Worm (Caenorhabditis elegans) whole organism, late embryonic: ENCODE data around the gene ZK938.3.

Experiments
- C08G9.2 ChIP-seq: sonication (generic microtip); optimal IDR thresholded peaks from 2 replicates; lab custom pipeline; 2016; ENCODE audit warnings: mild to moderate bottlenecking, missing genetic modification characterization, moderate library complexity, missing compliant biosample characterization
- C38D4.7 ChIP-seq: fragments of 200-800 bp; sonication (Bioruptor generic); optimal IDR thresholded peaks from 2 replicates; lab custom pipeline; 2018; ENCODE audit warnings: mild to moderate bottlenecking, missing genetic modification characterization, moderate library complexity, missing compliant biosample characterization
- K02D7.2 ChIP-seq: sonication (generic microtip); optimal IDR thresholded peaks from 2 replicates; lab custom pipeline; 2017; ENCODE audit warnings: mild to moderate bottlenecking, missing genetic modification characterization, missing compliant biosample characterization
- K09A11.1 ChIP-seq: sonication (generic microtip); optimal IDR thresholded peaks from 2 replicates; lab custom pipeline; 2017; ENCODE audit warnings: antibody characterized with exemption, mild to moderate bottlenecking, missing genetic modification characterization, missing compliant biosample characterization; ENCODE audit not compliant: insufficient read depth
- Y22D7AL.16 ChIP-seq: sonication (generic microtip); optimal IDR thresholded peaks from 2 replicates; lab custom pipeline; 2016; ENCODE audit warnings: missing genetic modification characterization, missing compliant biosample characterization
- ceh-18 ChIP-seq: sonication (generic microtip); optimal IDR thresholded peaks from 2 replicates; lab custom pipeline; 2016; ENCODE audit warnings: missing genetic modification characterization, missing compliant biosample characterization
- ceh-2 ChIP-seq: sonication (generic microtip); optimal IDR thresholded peaks from 2 replicates; lab custom pipeline; 2016; ENCODE audit warnings: missing genotype, missing genetic modification characterization, missing compliant biosample characterization
- ceh-24 ChIP-seq: sonication (generic microtip); optimal IDR thresholded peaks from 2 replicates; lab custom pipeline; 2016; ENCODE audit warnings: mild to moderate bottlenecking, missing genetic modification characterization, missing compliant biosample characterization
- ceh-34 ChIP-seq: sonication (generic microtip); optimal IDR thresholded peaks from 2 replicates; lab custom pipeline; 2016; ENCODE audit warnings: mild to moderate bottlenecking, missing genetic modification characterization, missing compliant biosample characterization
- ceh-45 ChIP-seq: fragments of 200-800 bp; sonication (Bioruptor generic); IDR thresholded peaks from 2 replicates; pipeline ENCODE4 v1.3.6; 2022; ENCODE audit warnings: missing genetic modification reagents, missing genetic modification characterization, missing compliant biosample characterization
- ceh-6 ChIP-seq: fragments of 200-800 bp; sonication (Bioruptor generic); optimal IDR thresholded peaks from 2 replicates; lab custom pipeline; 2018; ENCODE audit warnings: mild to moderate bottlenecking, missing genetic modification characterization, missing compliant biosample characterization
- ceh-9 ChIP-seq: sonication (generic microtip); optimal IDR thresholded peaks from 2 replicates; lab custom pipeline; 2016; ENCODE audit warnings: mild to moderate bottlenecking, missing genetic modification characterization, inconsistent platforms, missing compliant biosample characterization
- che-1 ChIP-seq: sonication (generic microtip); optimal IDR thresholded peaks from 2 replicates; lab custom pipeline; 2016; ENCODE audit warnings: mild to moderate bottlenecking, missing genetic modification characterization, missing compliant biosample characterization
- dmd-4 ChIP-seq: sonication (generic microtip); optimal IDR thresholded peaks from 2 replicates; lab custom pipeline; 2016; ENCODE audit warnings: borderline replicate concordance, missing genetic modification characterization, missing compliant biosample characterization
- dve-1 ChIP-seq: sonication (generic microtip); optimal IDR thresholded peaks from 2 replicates; lab custom pipeline; 2017; ENCODE audit warnings: antibody characterized with exemption, mild to moderate bottlenecking, missing genetic modification characterization, missing compliant biosample characterization
- elt-2 ChIP-seq: sonication (generic microtip); optimal IDR thresholded peaks from 2 replicates; lab custom pipeline; 2016; ENCODE audit warnings: missing genetic modification reagents, missing genetic modification characterization, missing compliant biosample characterization
- ets-4 ChIP-seq: sonication (generic microtip); optimal IDR thresholded peaks from 2 replicates; lab custom pipeline; 2016; ENCODE audit warnings: missing genetic modification characterization, missing compliant biosample characterization
- fax-1 ChIP-seq: sonication (generic microtip); optimal IDR thresholded peaks from 2 replicates; lab custom pipeline; 2016; ENCODE audit warnings: missing genotype, missing genetic modification characterization, missing compliant biosample characterization
- fkh-10 ChIP-seq: fragments of 150-350 bp; optimal IDR thresholded peaks from 2 replicates; lab custom pipeline; 2014; ENCODE audit warnings: missing biosample characterization, missing genetic modification reagents, missing genetic modification characterization
- gmeb-2 ChIP-seq: sonication (generic microtip); optimal IDR thresholded peaks from 2 replicates; lab custom pipeline; 2016; ENCODE audit warnings: missing genetic modification characterization, inconsistent platforms, missing compliant biosample characterization
- hlh-13 ChIP-seq: fragments of 200-800 bp; sonication (Bioruptor generic); optimal IDR thresholded peaks from 2 replicates; lab custom pipeline; 2018; ENCODE audit warnings: mild to moderate bottlenecking, missing genetic modification characterization, missing compliant biosample characterization
- hlh-15 ChIP-seq: sonication (generic microtip); optimal IDR thresholded peaks from 2 replicates; lab custom pipeline; 2016; ENCODE audit warnings: missing genetic modification characterization, missing compliant biosample characterization
- hlh-30 ChIP-seq: sonication (generic microtip); optimal IDR thresholded peaks from 2 replicates; lab custom pipeline; 2017; ENCODE audit warnings: antibody characterized with exemption, missing genetic modification characterization, missing compliant biosample characterization; ENCODE audit not compliant: insufficient read depth
- hlh-6 ChIP-seq: sonication (generic microtip); optimal IDR thresholded peaks from 2 replicates; lab custom pipeline; 2016; ENCODE audit warnings: missing genotype, missing genetic modification characterization, missing compliant biosample characterization
- hlh-8 ChIP-seq: sonication (generic microtip); optimal IDR thresholded peaks from 2 replicates; lab custom pipeline; 2016; ENCODE audit warnings: missing genotype, missing genetic modification characterization, missing compliant biosample characterization
- lim-6 ChIP-seq: sonication (generic microtip); optimal IDR thresholded peaks from 2 replicates; lab custom pipeline; 2016; ENCODE audit warnings: missing genetic modification characterization, missing compliant biosample characterization
- madf-2 ChIP-seq: sonication (generic microtip); optimal IDR thresholded peaks from 2 replicates; lab custom pipeline; 2017; ENCODE audit warnings: missing genetic modification characterization, missing compliant biosample characterization
- mec-3 ChIP-seq: sonication (generic microtip); optimal IDR thresholded peaks from 2 replicates; lab custom pipeline; 2016; ENCODE audit warnings: borderline replicate concordance, missing genetic modification characterization, missing compliant biosample characterization
- nfya-1 ChIP-seq: sonication (generic microtip); optimal IDR thresholded peaks from 2 replicates; lab custom pipeline; 2017; ENCODE audit warnings: missing genetic modification characterization, mild to moderate bottlenecking, missing compliant biosample characterization, antibody characterized with exemption, moderate library complexity
- nhr-11 ChIP-seq: fragments of 150-350 bp; optimal IDR thresholded peaks from 2 replicates; lab custom pipeline; 2014; ENCODE audit warnings: missing biosample characterization, missing genetic modification characterization
- nhr-232 ChIP-seq: sonication (generic microtip); optimal IDR thresholded peaks from 2 replicates; lab custom pipeline; 2016; ENCODE audit warnings: missing genetic modification characterization, missing compliant biosample characterization
- npax-4 ChIP-seq: sonication (generic microtip); optimal IDR thresholded peaks from 2 replicates; lab custom pipeline; 2016; ENCODE audit warnings: missing genetic modification characterization, missing compliant biosample characterization
- pag-3 ChIP-seq: sonication (generic microtip); optimal IDR thresholded peaks from 2 replicates; lab custom pipeline; 2016; ENCODE audit warnings: missing compliant biosample characterization, missing genetic modification characterization, borderline replicate concordance
- pat-9 ChIP-seq: fragments of 200-800 bp; sonication (Bioruptor generic); optimal IDR thresholded peaks from 2 replicates; lab custom pipeline; 2018; ENCODE audit warnings: mild to moderate bottlenecking, missing genetic modification characterization, moderate library complexity, missing compliant biosample characterization
- pha-2 ChIP-seq: sonication (generic microtip); optimal IDR thresholded peaks from 2 replicates; lab custom pipeline; 2017; ENCODE audit warnings: mild to moderate bottlenecking, missing genetic modification characterization, missing compliant biosample characterization
- pha-4 ChIP-seq: fragments of 150-350 bp; optimal IDR thresholded peaks from 2 replicates; lab custom pipeline; 2018; ENCODE audit warnings: missing biosample characterization, missing genetic modification reagents, missing genetic modification characterization
- ref-2 ChIP-seq: sonication (generic microtip); optimal IDR thresholded peaks from 2 replicates; lab custom pipeline; 2016; ENCODE audit warnings: missing genetic modification characterization, missing compliant biosample characterization
- rnt-1 ChIP-seq: sonication (generic microtip); optimal IDR thresholded peaks from 2 replicates; lab custom pipeline; 2016; ENCODE audit warnings: missing genetic modification characterization, missing compliant biosample characterization
- sox-4 ChIP-seq: sonication (generic microtip); optimal IDR thresholded peaks from 2 replicates; lab custom pipeline; 2017; ENCODE audit warnings: mild to moderate bottlenecking, missing genetic modification characterization, inconsistent platforms, missing compliant biosample characterization
- tbx-2 ChIP-seq: sonication (generic microtip); optimal IDR thresholded peaks from 2 replicates; lab custom pipeline; 2016; ENCODE audit warnings: missing genetic modification characterization, missing compliant biosample characterization
- tbx-7 ChIP-seq: sonication (generic microtip); optimal IDR thresholded peaks from 2 replicates; lab custom pipeline; 2016; ENCODE audit warnings: missing genotype, missing genetic modification characterization, missing compliant biosample characterization
- unc-86 ChIP-seq: sonication (generic microtip); optimal IDR thresholded peaks from 2 replicates; lab custom pipeline; 2016; ENCODE audit warnings: missing genetic modification characterization, missing compliant biosample characterization
- ztf-16 ChIP-seq: sonication (generic microtip); optimal IDR thresholded peaks from 2 replicates; lab custom pipeline; 2017; ENCODE audit warnings: missing genetic modification characterization, missing compliant biosample characterization

ZK938.3 gene

ce11 chrII:9797664-9798063 is 36.1 kb downstream of the ZK938.3 start, which contains the start of gene cyp-13A4:
Gene cyp-13A4 (minus strand): TSS chrII:9797740.
- TF ChIP-seq K09A11.1 = no peak
- TF ChIP-seq nhr-11 (tag; lab: Kevin White, UChicago) = no peak
- TF ChIP-seq mec-3 (tag; lab: Kevin White, UChicago) = no peak
- TF ChIP-seq npax-4 = no peak
- TF ChIP-seq sox-4 (tag; lab: Kevin White, UChicago) = no peak
- TF ChIP-seq ref-2 = no peak
- no peak for TF ChIP-seq fax-1 (tag; lab: Kevin White, UChicago)

- TF ChIP-seq tbx-7 = no peak
- TF ChIP-seq dve-1 (tag; lab: Kevin White, UChicago) = no peak
- TF ChIP-seq nhr-232 (tag; lab: Kevin White, UChicago) = no peak
- TF ChIP-seq rnt-1 = no peak
- no peak for TF ChIP-seq nfya-1 (tag; lab: Kevin White, UChicago)
- TF ChIP-seq C38D4.7 = no peak
- no peak for TF ChIP-seq gmeb-2 (tag; lab: Kevin White, UChicago)
- TF ChIP-seq npax-4 = no peak
- TF ChIP-seq hlh-13 (GFP tag; lab: Kevin White, UChicago) = no peak
- no peak for TF ChIP-seq che-1 (tag; lab: Kevin White, UChicago)
- no peak for TF ChIP-seq elt-2 (tag; lab: Kevin White, UChicago)
- no peak for TF ChIP-seq ets-4
- no peak for TF ChIP-seq ceh-18 (tag; lab: Kevin White, UChicago)
- TF ChIP-seq unc-86 (tag; lab: Kevin White, UChicago) = no peak
- no peak for TF ChIP-seq ceh-9
- no peak for TF ChIP-seq madf-2 (tag; lab: Kevin White, UChicago)
- TF ChIP-seq hlh-8 (tag; lab: Kevin White, UChicago) = no peak
- no peak for TF ChIP-seq pha-2
- TF ChIP-seq C08G9.2 = no peak
Observed at ce11 chrII:9793197-9793596, 40.6 kb downstream of the ZK938.3 start, which contains the start of gene cyp-13A3. Gene cyp-13A3 (minus strand): TSS chrII:9793297.

DNA sequence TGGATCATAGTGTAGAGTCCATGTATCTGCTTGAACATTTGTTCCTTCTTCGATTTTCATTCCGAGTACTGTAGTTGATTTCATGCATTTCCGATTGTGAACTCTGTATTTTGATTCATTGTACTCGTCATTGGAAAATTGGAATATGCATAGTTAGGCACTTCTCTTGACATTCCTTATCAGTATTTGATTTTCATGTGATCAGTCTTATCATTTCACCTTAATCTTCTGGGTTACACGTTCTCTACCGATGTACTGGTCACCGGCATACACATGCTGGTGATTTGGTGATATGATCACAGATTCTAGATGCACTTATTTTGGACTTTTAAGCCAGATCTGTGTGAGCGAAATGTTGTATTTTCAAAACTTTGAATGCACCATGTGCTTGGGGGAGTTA is 42.6 kb downstream of the ZK938.3 start:
- no peak for TF ChIP-seq ceh-6 (GFP tag; lab: Kevin White, UChicago)
- TF ChIP-seq pha-4 (tag; lab: Kevin White, UChicago) = no peak
- no peak for TF ChIP-seq fkh-10 (GFP tag; lab: Kevin White, UChicago)
- no peak for TF ChIP-seq lim-6 (tag; lab: Kevin White, UChicago)
- TF ChIP-seq ceh-24 (tag; lab: Kevin White, UChicago) = no peak
- peak; percentile 86 for TF ChIP-seq elt-2 (tag; lab: Kevin White, UChicago)

ce11 chrII:9787395-9788152 is 46.2 kb downstream of the ZK938.3 start, which contains the start of gene cyp-13A2:
Gene cyp-13A2 (minus strand): TSS chrII:9787629.
- TF ChIP-seq pag-3 (no peak), rnt-1 (peak; percentile 2), hlh-15 (no peak), nfya-1 (tag; lab: Kevin White, UChicago) (no peak), ref-2 (no peak), dmd-4 (tag; lab: Kevin White, UChicago) (no peak), elt-2 (tag; lab: Kevin White, UChicago) (peak; percentile 30), hlh-30 (tag; lab: Kevin White, UChicago) (peak; percentile 24), gmeb-2 (tag; lab: Kevin White, UChicago) (no peak), ceh-45 (GFP tag; lab: Robert Waterston, UW) (no peak), tbx-2 (no peak), ceh-2 (tag; lab: Kevin White, UChicago) (no peak), pha-4 (tag; lab: Kevin White, UChicago) (no peak), unc-86 (tag; lab: Kevin White, UChicago) (no peak), ceh-34 (tag; lab: Kevin White, UChicago) (no peak), Y22D7AL.16 (tag; lab: Kevin White, UChicago) (no peak), nhr-11 (tag; lab: Kevin White, UChicago) (peak; percentile 13), hlh-6 (tag; lab: Kevin White, UChicago) (no peak), K02D7.2 (tag; lab: Kevin White, UChicago) (no peak), che-1 (tag; lab: Kevin White, UChicago) (no peak), ztf-16 (tag; lab: Kevin White, UChicago) (no peak), pat-9 (tag; lab: Kevin White, UChicago) (no peak)
